Fruit fly (Drosophila melanogaster) whole organism, embryonic: ENCODE data around the gene CG45486.
A peak's percentile ranks its signal among the peaks of the same experiment; 100 is the strongest.

Source experiments
- Ada2b ChIP-seq: fragments of 200-800 bp; sonication (Bioruptor generic); IDR thresholded peaks from 2 replicates; pipeline ENCODE4 v1.3.6; 2022; ENCODE audit warnings: missing biosample characterization, missing genetic modification characterization
- Aef1 ChIP-seq: fragments of 200-800 bp; sonication (Bioruptor generic); IDR thresholded peaks from 3 replicates; pipeline ENCODE4 v1.3.6; 2022; ENCODE audit warnings: missing biosample characterization, missing genetic modification characterization
- B-H1 ChIP-seq: fragments of 200-800 bp; sonication (Bioruptor generic); IDR thresholded peaks from 3 replicates; pipeline ENCODE4 v1.3.6; 2022; ENCODE audit warnings: missing biosample characterization, missing genetic modification characterization
- CG10209 ChIP-seq: fragments of 200-800 bp; sonication (Bioruptor generic); optimal IDR thresholded peaks from 3 replicates; lab custom pipeline; 2017; ENCODE audit warnings: missing biosample characterization, mild to moderate bottlenecking, missing genetic modification characterization, missing genetic modification reagents
- CG10654 ChIP-seq: fragments of 200-800 bp; sonication (Bioruptor generic); optimal IDR thresholded peaks from 2 replicates; lab custom pipeline; 2016; ENCODE audit warnings: missing biosample characterization, missing genetic modification characterization
- CG12391 ChIP-seq: fragments of 200-800 bp; sonication (Bioruptor generic); optimal IDR thresholded peaks from 3 replicates; lab custom pipeline; 2018; ENCODE audit warnings: missing biosample characterization, mild to moderate bottlenecking, missing genetic modification characterization, moderate library complexity
- CG12744 ChIP-seq: fragments of 200-800 bp; sonication (Bioruptor generic); optimal IDR thresholded peaks from 2 replicates; lab custom pipeline; 2016; ENCODE audit warnings: missing biosample characterization, missing genetic modification characterization
- CG13894 ChIP-seq: fragments of 200-800 bp; sonication (Bioruptor generic); optimal IDR thresholded peaks from 3 replicates; lab custom pipeline; 2018; ENCODE audit warnings: missing biosample characterization, mild to moderate bottlenecking, missing genetic modification characterization, moderate library complexity
- CG1792 ChIP-seq: fragments of 200-800 bp; sonication (Bioruptor generic); optimal IDR thresholded peaks from 2 replicates; lab custom pipeline; 2016; ENCODE audit warnings: missing biosample characterization, missing genetic modification characterization
- CG18011 ChIP-seq: fragments of 200-800 bp; sonication (Bioruptor generic); optimal IDR thresholded peaks from 2 replicates; lab custom pipeline; 2017; ENCODE audit warnings: missing biosample characterization, missing genetic modification characterization, mild to moderate bottlenecking, moderate library complexity, missing genotype
- CG18764 ChIP-seq: fragments of 200-800 bp; sonication (Bioruptor generic); optimal IDR thresholded peaks from 3 replicates; lab custom pipeline; 2016; ENCODE audit warnings: missing biosample characterization, missing genetic modification characterization
- CG2202 ChIP-seq: fragments of 200-800 bp; sonication (Bioruptor generic); optimal IDR thresholded peaks from 2 replicates; lab custom pipeline; 2018; ENCODE audit warnings: missing biosample characterization, mild to moderate bottlenecking, missing genetic modification characterization
- CG31224 ChIP-seq: fragments of 200-800 bp; sonication (Bioruptor generic); IDR thresholded peaks from 2 replicates; pipeline ENCODE4 v1.3.6; 2022; ENCODE audit warnings: missing biosample characterization, missing genetic modification characterization
- CG31388 ChIP-seq: fragments of 200-800 bp; sonication (Bioruptor generic); optimal IDR thresholded peaks from 2 replicates; lab custom pipeline; 2016; ENCODE audit warnings: missing biosample characterization, missing genetic modification characterization
- CG3281 ChIP-seq: fragments of 200-800 bp; sonication (Bioruptor generic); optimal IDR thresholded peaks from 3 replicates; lab custom pipeline; 2017; ENCODE audit warnings: missing biosample characterization, mild to moderate bottlenecking, missing genetic modification characterization
- CG34224 ChIP-seq: fragments of 200-800 bp; sonication (Bioruptor generic); IDR thresholded peaks from 3 replicates; pipeline ENCODE4 v1.3.6; 2022; ENCODE audit warnings: missing biosample characterization, missing genetic modification characterization; ENCODE audit not compliant: partially characterized antibody
- CG3995 ChIP-seq: fragments of 200-800 bp; sonication (Bioruptor generic); optimal IDR thresholded peaks from 3 replicates; lab custom pipeline; 2016; ENCODE audit warnings: missing biosample characterization, missing genetic modification characterization
- CG6765 ChIP-seq: fragments of 200-800 bp; sonication (Bioruptor generic); optimal IDR thresholded peaks from 3 replicates; lab custom pipeline; 2017; ENCODE audit warnings: missing biosample characterization, mild to moderate bottlenecking, missing genetic modification characterization
- Camta ChIP-seq: fragments of 200-800 bp; sonication (Bioruptor generic); optimal IDR thresholded peaks from 2 replicates; lab custom pipeline; 2016; ENCODE audit warnings: missing biosample characterization, missing genetic modification characterization
- Chrac-16 ChIP-seq: fragments of 200-800 bp; sonication (Bioruptor generic); optimal IDR thresholded peaks from 3 replicates; lab custom pipeline; 2016; ENCODE audit warnings: missing biosample characterization, missing genetic modification characterization
- Dfd ChIP-seq, 2 experiments: fragments of >200 bp; optimal IDR thresholded peaks; 2 replicates each; lab custom pipeline; 2017; ENCODE audit warnings: missing biosample characterization in 2 of 2, missing genetic modification characterization in 2 of 2
- ERR ChIP-seq: fragments of 200-800 bp; sonication (Bioruptor generic); optimal IDR thresholded peaks from 2 replicates; lab custom pipeline; 2016; ENCODE audit warnings: missing biosample characterization, missing genetic modification characterization
- Fer2 ChIP-seq: fragments of 200-800 bp; sonication (Bioruptor generic); optimal IDR thresholded peaks from 2 replicates; lab custom pipeline; 2018; ENCODE audit warnings: missing biosample characterization, mild to moderate bottlenecking, missing genetic modification characterization, moderate library complexity
- Hmx ChIP-seq: fragments of 200-800 bp; sonication (Bioruptor generic); optimal IDR thresholded peaks from 2 replicates; lab custom pipeline; 2016; ENCODE audit warnings: missing biosample characterization, missing genetic modification characterization
- Hr39 ChIP-seq: fragments of >200 bp; optimal IDR thresholded peaks from 2 replicates; lab custom pipeline; 2017
- Jarid2 ChIP-seq: fragments of 200-800 bp; sonication (Bioruptor generic); optimal IDR thresholded peaks from 3 replicates; lab custom pipeline; 2017; ENCODE audit warnings: mild to moderate bottlenecking, missing biosample characterization, missing genetic modification reagents, missing genetic modification characterization
- MTF-1 ChIP-seq: fragments of 200-800 bp; sonication (Bioruptor generic); optimal IDR thresholded peaks from 2 replicates; lab custom pipeline; 2018; ENCODE audit warnings: missing biosample characterization, mild to moderate bottlenecking, missing genetic modification characterization, borderline replicate concordance
- Nf-YA ChIP-seq: fragments of 200-800 bp; sonication (Bioruptor generic); IDR thresholded peaks from 2 replicates; pipeline ENCODE4 v1.3.6; 2022; ENCODE audit warnings: missing biosample characterization, missing genetic modification characterization
- Poxn ChIP-seq: fragments of 200-800 bp; sonication (Bioruptor generic); IDR thresholded peaks from 2 replicates; pipeline ENCODE4 v1.3.6; 2022; ENCODE audit warnings: missing biosample characterization, missing genetic modification characterization
- az2 ChIP-seq: fragments of 200-800 bp; sonication (Bioruptor generic); optimal IDR thresholded peaks from 3 replicates; lab custom pipeline; 2016; ENCODE audit warnings: missing biosample characterization, missing genetic modification characterization
- bcd ChIP-seq: fragments of 200-800 bp; sonication (Bioruptor generic); optimal IDR thresholded peaks from 2 replicates; lab custom pipeline; 2017; ENCODE audit warnings: missing biosample characterization, mild to moderate bottlenecking, missing genetic modification characterization
- chinmo ChIP-seq: fragments of 200-800 bp; sonication (Bioruptor generic); IDR thresholded peaks from 4 replicates; pipeline ENCODE4 v1.3.6; 2022; ENCODE audit warnings: missing biosample characterization, missing genetic modification characterization; ENCODE audit not compliant: partially characterized antibody
- dan ChIP-seq: fragments of 200-800 bp; sonication (Bioruptor generic); IDR thresholded peaks from 2 replicates; pipeline ENCODE4 v1.3.6; 2022; ENCODE audit warnings: missing biosample characterization, missing genetic modification characterization
- gcm ChIP-seq: fragments of 200-800 bp; sonication (Bioruptor generic); optimal IDR thresholded peaks from 2 replicates; lab custom pipeline; 2019; ENCODE audit warnings: missing biosample characterization, mild to moderate bottlenecking, missing genetic modification characterization, moderate library complexity
- gsb ChIP-seq: fragments of 200-800 bp; sonication (Bioruptor generic); IDR thresholded peaks from 2 replicates; pipeline ENCODE4 v1.3.6; 2022; ENCODE audit warnings: missing biosample characterization, missing genetic modification characterization
- h ChIP-seq: fragments of >200 bp; optimal IDR thresholded peaks from 2 replicates; lab custom pipeline; 2017
- ham ChIP-seq: fragments of 200-800 bp; sonication (Bioruptor generic); IDR thresholded peaks from 2 replicates; pipeline ENCODE4 v1.3.6; 2022; ENCODE audit warnings: missing biosample characterization, missing genetic modification characterization
- hth ChIP-seq: fragments of >200 bp; optimal IDR thresholded peaks from 2 replicates; lab custom pipeline; 2017; ENCODE audit warnings: inconsistent platforms
- knrl ChIP-seq: fragments of 200-800 bp; sonication (Bioruptor generic); IDR thresholded peaks from 3 replicates; pipeline ENCODE4 v1.3.6; 2022; ENCODE audit warnings: missing biosample characterization, missing genetic modification characterization; ENCODE audit not compliant: partially characterized antibody
- lov ChIP-seq, 2 experiments: fragments of 200-800 bp in 1 of 2; fragments of >200 bp in 1 of 2; sonication (Bioruptor generic) in 1 of 2; IDR thresholded peaks in 1 of 2; optimal IDR thresholded peaks in 1 of 2; 2 replicates in 1 of 2; 3 replicates in 1 of 2; pipeline versions ENCODE4 v1.3.6 to Lab custom; 2017 to 2022; ENCODE audit warnings: missing biosample characterization in 1 of 2, missing genetic modification characterization in 1 of 2
- mam ChIP-seq: fragments of 200-800 bp; sonication (Bioruptor generic); optimal IDR thresholded peaks from 3 replicates; lab custom pipeline; 2016; ENCODE audit warnings: missing biosample characterization, missing genetic modification characterization
- peb ChIP-seq: fragments of 200-800 bp; sonication (Bioruptor generic); IDR thresholded peaks from 2 replicates; pipeline ENCODE4 v1.3.6; 2022; ENCODE audit warnings: missing biosample characterization, missing genetic modification characterization
- row ChIP-seq: fragments of 200-800 bp; sonication (Bioruptor generic); IDR thresholded peaks from 3 replicates; pipeline ENCODE4 v1.3.6; 2022; ENCODE audit warnings: missing biosample characterization, missing genetic modification characterization
- schlank ChIP-seq: fragments of 200-800 bp; sonication (Bioruptor generic); optimal IDR thresholded peaks from 2 replicates; lab custom pipeline; 2018; ENCODE audit warnings: missing biosample characterization, mild to moderate bottlenecking, missing genetic modification characterization
- sens ChIP-seq: fragments of 200-800 bp; sonication (Bioruptor generic); peaks from one replicate; lab custom pipeline; 2016; ENCODE audit warnings: missing biosample characterization, missing genetic modification characterization
- sima ChIP-seq: fragments of 200-800 bp; sonication (Bioruptor generic); optimal IDR thresholded peaks from 2 replicates; lab custom pipeline; 2016; ENCODE audit warnings: missing biosample characterization, missing genetic modification characterization
- slbo ChIP-seq: fragments of 200-800 bp; sonication (Bioruptor generic); IDR thresholded peaks from 2 replicates; pipeline ENCODE4 v1.3.6; 2022; ENCODE audit warnings: missing biosample characterization, missing genetic modification characterization
- sob ChIP-seq: fragments of 200-800 bp; sonication (Bioruptor generic); IDR thresholded peaks from 2 replicates; pipeline ENCODE4 v1.3.6; 2022; ENCODE audit warnings: missing biosample characterization, missing genetic modification characterization
- ssp ChIP-seq: fragments of 200-800 bp; sonication (Bioruptor generic); IDR thresholded peaks from 2 replicates; pipeline ENCODE4 v1.3.6; 2022; ENCODE audit warnings: missing biosample characterization, missing genetic modification characterization
- trem ChIP-seq: fragments of 200-800 bp; optimal IDR thresholded peaks from 3 replicates; lab custom pipeline; 2019; ENCODE audit warnings: missing biosample characterization, mild to moderate bottlenecking, missing genetic modification characterization, moderate library complexity
- twi ChIP-seq: fragments of 200-800 bp; optimal IDR thresholded peaks from 2 replicates; lab custom pipeline; 2019; ENCODE audit warnings: missing biosample characterization, mild to moderate bottlenecking, missing genetic modification characterization, moderate library complexity

The CG45486 gene

DNA sequence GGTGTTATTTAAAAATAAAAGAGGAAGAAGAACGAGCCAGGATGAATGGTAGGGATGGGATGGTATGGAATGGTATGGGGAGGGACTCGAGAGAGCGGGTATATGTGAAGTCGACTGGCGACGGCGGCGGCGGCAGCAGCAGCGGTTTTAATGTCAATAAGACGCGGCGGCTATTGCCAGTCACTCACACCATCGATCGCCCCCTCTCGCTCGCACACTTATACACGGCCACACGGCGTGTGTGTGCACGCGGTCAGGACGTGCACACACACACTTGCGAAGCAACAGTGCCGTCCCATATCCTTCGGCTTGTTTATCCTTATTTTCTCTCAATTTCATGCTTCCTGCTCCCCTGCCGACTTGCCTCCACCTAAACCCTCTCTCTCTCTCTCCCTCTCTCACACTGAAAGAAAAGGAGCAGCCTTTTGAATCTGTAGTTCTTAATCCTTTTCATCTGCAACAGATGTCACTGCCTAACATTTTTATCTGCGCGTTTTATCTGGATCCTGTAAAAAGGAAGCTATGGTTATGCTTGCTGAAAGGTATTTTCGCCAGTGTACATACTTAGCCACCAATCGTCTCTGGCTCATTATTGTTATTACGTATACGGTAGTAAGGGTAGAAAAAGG is 20.7 kb downstream of the CG45486 start (continued):
- TF ChIP-seq ham (no peak; the same call in 1 of the 2 replicates), schlank (tag; lab: Kevin White, UChicago) (peak; percentile 77), Camta (GFP tag; lab: Kevin White, UChicago) (peak; percentile 80), bcd (GFP tag; lab: Kevin White, UChicago) (peak; percentile 80), CG2202 (tag; lab: Kevin White, UChicago) (peak; percentile 75), ERR (GFP tag; lab: Kevin White, UChicago) (peak; percentile 84), Hr39 (lab: Kevin White, UChicago) (no peak), sens (GFP tag; lab: Kevin White, UChicago) (peak; percentile 99), CG3995 (peak; percentile 11), MTF-1 (GFP tag; lab: Kevin White, UChicago) (peak; percentile 76), CG3281 (peak; percentile 79), CG1792 (GFP tag; lab: Kevin White, UChicago) (peak; percentile 76), B-H1 (peak; percentile 70), Ada2b (GFP tag; lab: Robert Waterston, UW) (peak; percentile 73), gsb (GFP tag; lab: Robert Waterston, UW) (peak; percentile 64), Jarid2 (peak; percentile 14), peb (GFP tag; lab: Robert Waterston, UW) (peak; percentile 67), az2 (peak; percentile 85), Dfd (GFP tag; optimal IDR thresholded peaks at IDR 0.05; lab: Kevin White, UChicago) (no peak), dan (GFP tag; lab: Robert Waterston, UW) (peak; percentile 72), trem (tag; lab: Kevin White, UChicago) (peak; percentile 61), Hmx (GFP tag; lab: Kevin White, UChicago) (peak; percentile 33), ssp (GFP tag; lab: Robert Waterston, UW) (peak; percentile 63), row (GFP tag; lab: Robert Waterston, UW) (peak; percentile 88), mam (GFP tag; lab: Kevin White, UChicago) (peak; percentile 92), CG6765 (GFP tag; lab: Kevin White, UChicago) (peak; percentile 40), CG18764 (peak; percentile 52), gcm (GFP tag; lab: Kevin White, UChicago) (peak; percentile 65), hth (lab: Kevin White, UChicago) (no peak), CG34224 (GFP tag; lab: Robert Waterston, UW) (no peak), lov (optimal IDR thresholded peaks at IDR 0.05; lab: Kevin White, UChicago) (no peak), lov (GFP tag; IDR thresholded peaks at IDR 0.05; lab: Robert Waterston, UW) (peak; percentile 78; the same call in 2 of the 3 replicates), chinmo (GFP tag; lab: Robert Waterston, UW) (no peak), sima (GFP tag; lab: Kevin White, UChicago) (peak; percentile 68), slbo (GFP tag; lab: Robert Waterston, UW) (peak; percentile 92), CG12391 (tag; lab: Kevin White, UChicago) (peak; percentile 88), CG13894 (tag; lab: Kevin White, UChicago) (peak; percentile 77), CG31224 (peak; percentile 73), CG31388 (GFP tag; lab: Kevin White, UChicago) (no peak), Chrac-16 (peak; percentile 89), sob (GFP tag; lab: Robert Waterston, UW) (peak; percentile 85), twi (peak; percentile 59), Nf-YA (GFP tag; lab: Robert Waterston, UW) (peak; percentile 45; the same call in 1 of the 2 replicates), CG18011 (GFP tag; lab: Kevin White, UChicago) (peak; percentile 42), CG12744 (GFP tag; lab: Kevin White, UChicago) (peak; percentile 77), Fer2 (tag; lab: Kevin White, UChicago) (peak; percentile 54), Aef1 (GFP tag; lab: Robert Waterston, UW) (peak; percentile 72), Poxn (no peak; the same call in 1 of the 2 replicates), knrl (no peak), h (lab: Kevin White, UChicago) (no peak), CG10209 (GFP tag; lab: Kevin White, UChicago) (peak; percentile 82), CG10654 (GFP tag; lab: Kevin White, UChicago) (peak; percentile 83)
